Fruit fly (Drosophila melanogaster): ENCODE results near the gene CCKLR-17D3.

CCKLR-17D3 gene

dm6 chrX:18813049-18813448 lies 39.2 kb upstream of the CCKLR-17D3 start, which contains the start of gene CG42450 (continued):
- TF ChIP-seq abd-A (tag; optimal IDR thresholded peaks at IDR 0.05) (peak; percentile 7), ap (GFP tag; IDR thresholded peaks at IDR 0.05) (no peak), CG16779 (GFP tag; IDR thresholded peaks at IDR 0.05) (no peak), CG12236 (GFP tag; optimal IDR thresholded peaks at IDR 0.05) (no peak), CG6765 (GFP tag; optimal IDR thresholded peaks at IDR 0.05) (no peak), Doc3 (GFP tag; IDR thresholded peaks at IDR 0.05; ENCODE audit: partially characterized antibody) (no peak), Atf-2 (GFP tag; optimal IDR thresholded peaks at IDR 0.05) (no peak), chinmo (GFP tag; IDR thresholded peaks at IDR 0.05; ENCODE audit: partially characterized antibody) (no peak), CG16815 (GFP tag; optimal IDR thresholded peaks at IDR 0.05) (no peak), CG8388 (GFP tag; optimal IDR thresholded peaks at IDR 0.05) (no peak), ara (GFP tag; IDR thresholded peaks at IDR 0.05) (no peak), CG4707 (GFP tag; optimal IDR thresholded peaks at IDR 0.05) (no peak), lab (GFP tag; optimal IDR thresholded peaks at IDR 0.05) (no peak), Ptx1 (GFP tag; IDR thresholded peaks at IDR 0.05) (no peak), amos (GFP tag; IDR thresholded peaks at IDR 0.05; ENCODE audit: partially characterized antibody) (peak; percentile 28; the same call in 1 of the 2 replicates), psq (GFP tag; optimal IDR thresholded peaks at IDR 0.05) (no peak), CG1233 (GFP tag; optimal IDR thresholded peaks at IDR 0.05) (no peak), hth (optimal IDR thresholded peaks at IDR 0.05) (no peak), CG18011 (GFP tag; optimal IDR thresholded peaks at IDR 0.05) (no peak), CG10462 (GFP tag; optimal IDR thresholded peaks at IDR 0.05) (no peak), D19A (tag; optimal IDR thresholded peaks at IDR 0.05) (no peak), Trl (optimal IDR thresholded peaks at IDR 0.05) (peak; percentile 53 to 57), Trl (GFP tag; optimal IDR thresholded peaks at IDR 0.05) (no peak), CG4617 (GFP tag; optimal IDR thresholded peaks at IDR 0.05; ENCODE audit: borderline replicate concordance) (no peak), Eip74EF (GFP tag; optimal IDR thresholded peaks at IDR 0.05) (no peak), Poxn (GFP tag; IDR thresholded peaks at IDR 0.05) (no peak), CG13123 (GFP tag; optimal IDR thresholded peaks at IDR 0.05) (no peak), peb (GFP tag; IDR thresholded peaks at IDR 0.05) (no peak), CG34422 (GFP tag; IDR thresholded peaks at IDR 0.05) (no peak), gcm2 (GFP tag; optimal IDR thresholded peaks at IDR 0.05) (no peak), CG17829 (tag; optimal IDR thresholded peaks at IDR 0.05) (no peak), CG12155 (GFP tag; optimal IDR thresholded peaks at IDR 0.05) (peak; percentile 65), CG11085 (GFP tag; IDR thresholded peaks at IDR 0.05) (no peak), ems (GFP tag; optimal IDR thresholded peaks at IDR 0.05) (no peak), CG8478 (optimal IDR thresholded peaks at IDR 0.05) (no peak), Drgx (GFP tag; IDR thresholded peaks at IDR 0.05) (no peak), CG10366 (GFP tag; IDR thresholded peaks at IDR 0.05) (no peak), pfk (GFP tag; optimal IDR thresholded peaks at IDR 0.05) (no peak), Fer2 (tag; optimal IDR thresholded peaks at IDR 0.05) (no peak), zfh2 (GFP tag; optimal IDR thresholded peaks at IDR 0.05) (no peak), CG1792 (GFP tag; optimal IDR thresholded peaks at IDR 0.05) (no peak), CG7372 (GFP tag; IDR thresholded peaks at IDR 0.05) (no peak), CG1647 (GFP tag; optimal IDR thresholded peaks at IDR 0.05) (no peak), CG2116 (GFP tag; optimal IDR thresholded peaks at IDR 0.05) (no peak), unpg (GFP tag; optimal IDR thresholded peaks at IDR 0.05) (no peak), rib (GFP tag; IDR thresholded peaks at IDR 0.05) (no peak), twi (tag; optimal IDR thresholded peaks at IDR 0.05) (no peak), crol (GFP tag; IDR thresholded peaks at IDR 0.05) (no peak), Ada2b (GFP tag; IDR thresholded peaks at IDR 0.05) (no peak), Oaz (GFP tag; IDR thresholded peaks at IDR 0.05) (no peak), CG14710 (tag; optimal IDR thresholded peaks at IDR 0.05) (no peak), ind (GFP tag; optimal IDR thresholded peaks at IDR 0.05) (no peak), CkIIα-i1 (GFP tag; IDR thresholded peaks at IDR 0.05) (no peak)

All from whole organism, embryonic.